Fruit fly (Drosophila melanogaster): Measurements from ENCODE around the gene tra.

tra gene

dm6 chr3L:16590860-16591259 is at the start of gene tra:
TSS of gene tra (minus strand) at chr3L:16591050.
- no peak for TF ChIP-seq usp (GFP tag; optimal IDR thresholded peaks at IDR 0.05)
- TF ChIP-seq pan (optimal IDR thresholded peaks at IDR 0.05): no peak
- no peak for TF ChIP-seq Dll (optimal IDR thresholded peaks at IDR 0.05)

DNA sequence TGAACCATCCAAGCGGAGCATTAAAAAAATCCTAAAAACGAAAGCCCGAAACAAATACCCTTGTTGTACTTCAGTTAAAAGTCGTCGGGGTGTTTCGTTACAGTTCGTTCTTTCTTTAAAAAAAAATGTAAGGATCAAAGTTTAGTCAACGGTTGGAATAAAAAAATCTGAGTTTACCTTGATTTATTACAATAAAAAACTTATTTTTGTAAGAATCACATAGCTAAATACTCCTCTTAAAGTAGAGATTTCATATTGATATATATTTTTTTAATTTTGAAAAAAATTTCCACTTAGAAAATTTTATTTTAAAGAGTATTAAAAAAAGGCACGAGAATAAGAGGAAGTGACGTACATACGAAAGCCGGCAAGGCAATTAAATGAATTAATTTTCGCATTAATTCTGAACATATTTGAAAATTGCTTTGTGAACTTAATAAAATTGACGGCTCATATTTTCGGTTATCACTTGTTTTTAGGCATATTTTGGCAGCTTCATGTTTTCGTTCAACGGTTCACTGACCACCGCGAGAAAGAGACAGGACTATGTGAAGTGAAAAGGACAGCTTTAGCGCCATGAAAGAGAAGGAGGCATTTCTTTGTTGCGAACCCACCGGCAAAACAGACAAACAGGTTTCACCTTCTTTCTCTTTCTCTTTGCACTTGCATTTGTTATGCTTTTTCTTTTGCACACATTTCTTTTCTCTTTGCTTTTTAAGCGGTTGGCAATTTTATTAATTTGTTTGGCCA is 48.0 kb upstream of the tra start:
- peak; percentile 11 for TF ChIP-seq CG8478 (optimal IDR thresholded peaks at IDR 0.05)
- TF ChIP-seq EcR (GFP tag; optimal IDR thresholded peaks at IDR 0.05): peak; percentile 82 to 87
- TF ChIP-seq usp (GFP tag; optimal IDR thresholded peaks at IDR 0.05): no peak
- no peak for TF ChIP-seq Dll (optimal IDR thresholded peaks at IDR 0.05)
- TF ChIP-seq psq (optimal IDR thresholded peaks at IDR 0.05): no peak
- TF ChIP-seq pan (optimal IDR thresholded peaks at IDR 0.05): no peak

- TF ChIP-seq usp (GFP tag; optimal IDR thresholded peaks at IDR 0.05) (no peak), psq (optimal IDR thresholded peaks at IDR 0.05) (no peak), EcR (GFP tag; optimal IDR thresholded peaks at IDR 0.05) (no peak), Dll (optimal IDR thresholded peaks at IDR 0.05) (no peak), CG8478 (optimal IDR thresholded peaks at IDR 0.05) (no peak), pan (optimal IDR thresholded peaks at IDR 0.05) (no peak)
Observed at dm6 chr3L:16635566-16636210, 44.8 kb upstream of the tra start.

DNA sequence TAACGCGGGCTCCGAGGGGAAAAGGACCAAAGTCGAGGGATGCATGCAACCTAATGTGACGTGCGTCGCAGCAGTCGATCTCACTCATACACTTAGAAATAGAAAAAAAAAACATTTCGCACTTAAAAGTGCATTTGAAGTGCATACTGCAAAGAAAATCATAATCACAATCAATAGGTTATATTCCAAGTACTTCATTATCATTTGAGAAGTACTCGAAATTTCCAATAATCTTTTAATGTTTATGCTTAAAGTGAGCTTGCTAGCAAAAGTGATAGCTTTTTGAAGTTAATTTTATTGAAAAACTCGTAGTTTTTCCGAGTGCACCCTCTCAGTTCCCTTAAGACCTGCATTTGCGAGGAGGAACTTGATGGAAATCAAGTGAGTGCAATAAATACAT is 43.7 kb upstream of the tra start:
- TF ChIP-seq EcR (GFP tag; optimal IDR thresholded peaks at IDR 0.05) (no peak), CG8478 (optimal IDR thresholded peaks at IDR 0.05) (no peak), usp (GFP tag; optimal IDR thresholded peaks at IDR 0.05) (no peak), Dll (optimal IDR thresholded peaks at IDR 0.05) (no peak), psq (optimal IDR thresholded peaks at IDR 0.05) (no peak), pan (optimal IDR thresholded peaks at IDR 0.05) (no peak)

- TF ChIP-seq EcR (GFP tag; optimal IDR thresholded peaks at IDR 0.05) (no peak), pan (optimal IDR thresholded peaks at IDR 0.05) (no peak), CG8478 (optimal IDR thresholded peaks at IDR 0.05) (no peak), psq (optimal IDR thresholded peaks at IDR 0.05) (no peak)
Observed at dm6 chr3L:16634091-16634490, 43.2 kb upstream of the tra start.

dm6 chr3L:16631844-16632537 is 41.1 kb upstream of the tra start:
- TF ChIP-seq CG8478 (optimal IDR thresholded peaks at IDR 0.05): no peak
- TF ChIP-seq EcR (GFP tag; optimal IDR thresholded peaks at IDR 0.05): no peak
- TF ChIP-seq usp (GFP tag; optimal IDR thresholded peaks at IDR 0.05): no peak
- TF ChIP-seq Dll (optimal IDR thresholded peaks at IDR 0.05): no peak
- no peak for TF ChIP-seq pan (optimal IDR thresholded peaks at IDR 0.05)
- TF ChIP-seq psq (optimal IDR thresholded peaks at IDR 0.05): no peak

- TF ChIP-seq Dll (optimal IDR thresholded peaks at IDR 0.05) (no peak), usp (GFP tag; optimal IDR thresholded peaks at IDR 0.05) (no peak), CG8478 (optimal IDR thresholded peaks at IDR 0.05) (no peak), psq (optimal IDR thresholded peaks at IDR 0.05) (no peak), pan (optimal IDR thresholded peaks at IDR 0.05) (no peak), EcR (GFP tag; optimal IDR thresholded peaks at IDR 0.05) (no peak)
Observed at dm6 chr3L:16629793-16630192, 38.9 kb upstream of the tra start.

dm6 chr3L:16626199-16626598 is 35.3 kb upstream of the tra start:
- TF ChIP-seq Dll (optimal IDR thresholded peaks at IDR 0.05) (no peak), psq (optimal IDR thresholded peaks at IDR 0.05) (no peak), EcR (GFP tag; optimal IDR thresholded peaks at IDR 0.05) (no peak), pan (optimal IDR thresholded peaks at IDR 0.05) (no peak), CG8478 (optimal IDR thresholded peaks at IDR 0.05) (no peak), usp (GFP tag; optimal IDR thresholded peaks at IDR 0.05) (no peak)

- TF ChIP-seq CG8478 (optimal IDR thresholded peaks at IDR 0.05) (peak; percentile 18), usp (GFP tag; optimal IDR thresholded peaks at IDR 0.05) (no peak)
Observed at dm6 chr3L:16615132-16615709, 24.4 kb upstream of the tra start, which contains the start of gene Mo25. TSS of gene Mo25 (minus strand) at chr3L:16615472.

DNA sequence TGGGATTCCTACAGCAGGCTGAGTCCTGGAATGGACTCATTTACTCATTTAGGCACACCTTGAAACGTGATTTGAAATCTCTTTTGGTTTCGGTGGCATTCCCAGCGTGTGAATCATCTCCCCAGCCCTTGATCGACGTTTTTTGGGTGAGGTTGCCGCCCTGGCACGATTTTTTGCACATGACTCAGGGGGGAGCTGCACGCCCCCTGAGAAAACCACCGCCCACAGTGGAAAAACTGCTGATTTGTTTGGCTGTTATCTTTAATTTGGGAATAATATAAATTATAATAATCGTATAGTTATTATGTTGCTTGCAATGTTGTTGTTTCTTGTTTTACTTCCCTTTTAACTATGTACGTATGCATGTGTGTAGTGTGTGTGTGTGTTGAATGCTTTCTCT is 22.1 kb upstream of the tra start:
- TF ChIP-seq CG8478 (optimal IDR thresholded peaks at IDR 0.05): no peak
- TF ChIP-seq Dll (optimal IDR thresholded peaks at IDR 0.05): no peak
- TF ChIP-seq EcR (GFP tag; optimal IDR thresholded peaks at IDR 0.05): no peak
- TF ChIP-seq usp (GFP tag; optimal IDR thresholded peaks at IDR 0.05): no peak
- TF ChIP-seq pan (optimal IDR thresholded peaks at IDR 0.05): no peak
- TF ChIP-seq psq (optimal IDR thresholded peaks at IDR 0.05): no peak

DNA sequence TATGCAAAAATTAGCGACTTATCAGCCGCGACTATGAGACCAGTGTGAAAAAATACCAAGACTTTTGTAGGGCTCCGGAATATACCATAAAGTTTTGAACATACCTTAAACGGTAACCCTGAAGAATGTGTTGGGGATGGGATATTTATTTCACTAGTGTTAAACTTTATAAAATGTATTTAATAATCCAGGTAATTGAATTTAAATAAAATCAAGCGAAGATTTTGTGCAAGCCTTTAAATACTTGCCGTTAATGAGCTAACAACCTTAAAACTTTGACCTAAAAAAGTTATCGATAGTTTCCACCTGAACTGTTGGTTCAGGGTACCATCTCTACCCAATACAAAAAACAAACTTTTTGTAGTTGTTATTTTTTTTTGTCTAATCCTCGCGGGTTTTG is 21.3 kb upstream of the tra start, which contains the start of gene CG4101:
TSS of gene CG4101 (plus strand) at position 335 of the 400 bp plus-strand sequence.
- TF ChIP-seq CG8478 (optimal IDR thresholded peaks at IDR 0.05) (no peak), usp (GFP tag; optimal IDR thresholded peaks at IDR 0.05) (no peak), EcR (GFP tag; optimal IDR thresholded peaks at IDR 0.05) (no peak), pan (optimal IDR thresholded peaks at IDR 0.05) (no peak), psq (optimal IDR thresholded peaks at IDR 0.05) (no peak), Dll (optimal IDR thresholded peaks at IDR 0.05) (no peak)

DNA sequence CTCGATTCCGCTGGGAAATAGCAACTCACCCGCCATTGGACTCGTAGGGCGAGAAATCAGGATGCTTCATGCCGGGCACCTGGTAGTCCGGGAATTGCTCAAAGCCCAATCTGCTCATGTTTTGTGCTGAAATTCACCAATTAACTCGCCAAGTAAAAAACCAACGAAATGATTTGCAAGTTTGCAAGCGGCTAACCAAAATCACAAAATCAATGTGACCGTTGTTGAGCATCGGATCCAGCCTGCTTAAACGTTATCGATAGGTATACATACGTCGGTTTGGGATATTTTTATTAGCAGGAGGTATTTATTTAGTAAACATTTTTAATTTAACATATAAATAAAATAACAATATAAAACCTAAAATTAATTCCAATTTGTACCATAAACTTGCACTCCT is 19.4 kb upstream of the tra start, which contains the start of gene Prosbeta6:
TSS of gene Prosbeta6 (minus strand) at position 218 of the 400 bp plus-strand sequence.
- TF ChIP-seq CG8478 (optimal IDR thresholded peaks at IDR 0.05): no peak
- no peak for TF ChIP-seq usp (GFP tag; optimal IDR thresholded peaks at IDR 0.05)
- TF ChIP-seq EcR (GFP tag; optimal IDR thresholded peaks at IDR 0.05): no peak
- TF ChIP-seq Dll (optimal IDR thresholded peaks at IDR 0.05): no peak
- TF ChIP-seq pan (optimal IDR thresholded peaks at IDR 0.05): no peak
- no peak for TF ChIP-seq psq (optimal IDR thresholded peaks at IDR 0.05)
